Fruit fly (Drosophila melanogaster): ENCODE measurements around the gene bbg.

- TF ChIP-seq rn (GFP tag; IDR thresholded peaks at IDR 0.05) (no peak), Pif1A (GFP tag; optimal IDR thresholded peaks at IDR 0.05) (no peak), Pif1B (GFP tag; optimal IDR thresholded peaks at IDR 0.05) (no peak), fd96Ca (GFP tag; IDR thresholded peaks at IDR 0.05) (no peak), CG9948 (tag; optimal IDR thresholded peaks at IDR 0.05) (no peak), EcR (GFP tag; optimal IDR thresholded peaks at IDR 0.05) (no peak), Snoo (tag; optimal IDR thresholded peaks at IDR 0.05) (no peak), gl (tag; optimal IDR thresholded peaks at IDR 0.05) (peak; percentile 12), CG8159 (tag; optimal IDR thresholded peaks at IDR 0.05) (no peak), D1 (tag; optimal IDR thresholded peaks at IDR 0.05) (no peak), CG4496 (GFP tag; IDR thresholded peaks at IDR 0.05) (peak; percentile 42; the same call in 2 of the 3 replicates), CG8301 (tag; optimal IDR thresholded peaks at IDR 0.05) (no peak), Ets98B (GFP tag; IDR thresholded peaks at IDR 0.05) (0 out of 2 replicates have a peak, but pooled peaks have one; percentile 6), CG32121 (GFP tag; IDR thresholded peaks at IDR 0.05) (no peak)
These were observed 54.7 kb downstream of the bbg start for dm6 chr3L:14481397-14481796.
